Worm (Caenorhabditis elegans) whole organism, L3 larva: ENCODE data around the gene scav-2.

Experiments
- R02D3.7 ChIP-seq: fragments of 150-350 bp; optimal IDR thresholded peaks from 2 replicates; lab custom pipeline; 2014; ENCODE audit warnings: missing biosample characterization, missing genetic modification characterization
- ZK546.5 ChIP-seq: sonication (generic microtip); optimal IDR thresholded peaks from 2 replicates; lab custom pipeline; 2017; ENCODE audit warnings: missing biosample characterization, missing genetic modification characterization
- ceh-16 ChIP-seq: sonication (generic microtip); optimal IDR thresholded peaks from 2 replicates; lab custom pipeline; 2017; ENCODE audit warnings: missing biosample characterization, missing genetic modification characterization
- ceh-28 ChIP-seq: fragments of 150-350 bp; optimal IDR thresholded peaks from 2 replicates; lab custom pipeline; 2014; ENCODE audit warnings: missing biosample characterization, missing genetic modification reagents, missing genetic modification characterization
- ceh-82 ChIP-seq: fragments of 150-350 bp; optimal IDR thresholded peaks from 2 replicates; lab custom pipeline; 2014; ENCODE audit warnings: missing biosample characterization, missing genetic modification characterization
- daf-12 ChIP-seq: fragments of 150-350 bp; optimal IDR thresholded peaks from 2 replicates; lab custom pipeline; 2014; ENCODE audit warnings: missing biosample characterization, missing genetic modification reagents, missing genetic modification characterization
- egl-27 ChIP-seq: sonication (generic microtip); optimal IDR thresholded peaks from 4 replicates; lab custom pipeline; 2017; ENCODE audit warnings: missing biosample characterization, missing genetic modification reagents, missing genetic modification characterization
- egl-5 ChIP-seq: fragments of 150-350 bp; optimal IDR thresholded peaks from 2 replicates; lab custom pipeline; 2017; ENCODE audit warnings: missing biosample characterization, missing genetic modification reagents, missing genetic modification characterization, inconsistent platforms
- elt-1 ChIP-seq: fragments of 150-350 bp; optimal IDR thresholded peaks from 2 replicates; lab custom pipeline; 2014; ENCODE audit warnings: missing biosample characterization, missing genetic modification characterization
- elt-2 ChIP-seq: sonication (generic microtip); optimal IDR thresholded peaks from 2 replicates; lab custom pipeline; 2016; ENCODE audit warnings: missing genetic modification reagents, mild to moderate bottlenecking, missing genetic modification characterization, missing compliant biosample characterization
- elt-3 ChIP-seq, 3 experiments: fragments of 150-350 bp in 1 of 3; sonication (generic microtip) in 2 of 3; optimal IDR thresholded peaks; 2 replicates in 2 of 3; 4 replicates in 1 of 3; lab custom pipeline; 2014 to 2017; ENCODE audit warnings: missing biosample characterization in 3 of 3, missing genetic modification characterization in 3 of 3
- eor-1 ChIP-seq, 2 experiments: fragments of 150-350 bp; optimal IDR thresholded peaks; 2 replicates each; lab custom pipeline; 2014 to 2018; ENCODE audit warnings: missing biosample characterization in 2 of 2, missing genetic modification characterization in 2 of 2
- fkh-10 ChIP-seq: sonication (generic microtip); optimal IDR thresholded peaks from 2 replicates; lab custom pipeline; 2017; ENCODE audit warnings: missing biosample characterization, missing genetic modification reagents, missing genetic modification characterization
- fkh-2 ChIP-seq: fragments of 150-350 bp; optimal IDR thresholded peaks from 2 replicates; lab custom pipeline; 2014; ENCODE audit warnings: missing biosample characterization, missing genetic modification reagents, missing genetic modification characterization
- hmg-11 ChIP-seq: sonication (generic microtip); optimal IDR thresholded peaks from 2 replicates; lab custom pipeline; 2016; ENCODE audit warnings: missing genetic modification characterization, missing compliant biosample characterization
- lin-15B ChIP-seq: fragments of 150-350 bp; optimal IDR thresholded peaks from 2 replicates; lab custom pipeline; 2014; ENCODE audit warnings: missing biosample characterization, missing genetic modification characterization
- lin-39 ChIP-seq: fragments of 150-350 bp; optimal IDR thresholded peaks from 2 replicates; lab custom pipeline; 2018; ENCODE audit warnings: missing biosample characterization, missing genetic modification reagents, missing genetic modification characterization
- lsy-12 ChIP-seq: sonication (generic microtip); optimal IDR thresholded peaks from 2 replicates; lab custom pipeline; 2016; ENCODE audit warnings: mild to moderate bottlenecking, missing genetic modification characterization, missing compliant biosample characterization
- mml-1 ChIP-seq: fragments of 150-350 bp; sonication (generic microtip); optimal IDR thresholded peaks from 3 replicates; lab custom pipeline; 2014; ENCODE audit warnings: missing biosample characterization, missing genetic modification characterization
- nfya-1 ChIP-seq: sonication (generic microtip); optimal IDR thresholded peaks from 2 replicates; lab custom pipeline; 2017; ENCODE audit warnings: missing genetic modification characterization, mild to moderate bottlenecking, missing compliant biosample characterization, antibody characterized with exemption, moderate library complexity; ENCODE audit not compliant: insufficient read depth
- nhr-23 ChIP-seq: fragments of 150-350 bp; optimal IDR thresholded peaks from 2 replicates; lab custom pipeline; 2014; ENCODE audit warnings: missing biosample characterization, missing genetic modification reagents, missing genetic modification characterization
- nhr-237 ChIP-seq: fragments of 150-350 bp; optimal IDR thresholded peaks from 2 replicates; lab custom pipeline; 2014; ENCODE audit warnings: missing biosample characterization, missing genetic modification characterization
- nhr-25 ChIP-seq: sonication (generic microtip); optimal IDR thresholded peaks from 2 replicates; lab custom pipeline; 2017; ENCODE audit warnings: missing biosample characterization, missing genetic modification characterization
- nhr-28 ChIP-seq: fragments of 150-350 bp; optimal IDR thresholded peaks from 2 replicates; lab custom pipeline; 2014; ENCODE audit warnings: missing biosample characterization, missing genetic modification characterization
- nhr-43 ChIP-seq: sonication (generic microtip); optimal IDR thresholded peaks from 2 replicates; lab custom pipeline; 2016; ENCODE audit warnings: mild to moderate bottlenecking, missing genetic modification characterization, missing compliant biosample characterization; ENCODE audit not compliant: poor library complexity, severe bottlenecking
- nhr-67 ChIP-seq: fragments of 150-350 bp; optimal IDR thresholded peaks from 2 replicates; lab custom pipeline; 2014; ENCODE audit warnings: missing biosample characterization, missing genetic modification characterization
- nhr-76 ChIP-seq: fragments of 150-350 bp; sonication (generic microtip); optimal IDR thresholded peaks from 5 replicates; lab custom pipeline; 2014; ENCODE audit warnings: missing biosample characterization, missing genetic modification characterization
- nhr-77 ChIP-seq: fragments of 150-350 bp; optimal IDR thresholded peaks from 2 replicates; lab custom pipeline; 2014; ENCODE audit warnings: missing biosample characterization, missing genetic modification characterization
- pha-4 ChIP-seq: fragments of 150-350 bp; optimal IDR thresholded peaks from 2 replicates; lab custom pipeline; 2014; ENCODE audit warnings: missing biosample characterization, missing genetic modification reagents, missing genetic modification characterization
- pqm-1 ChIP-seq: fragments of 150-350 bp; optimal IDR thresholded peaks from 2 replicates; lab custom pipeline; 2017; ENCODE audit warnings: missing biosample characterization, missing genetic modification characterization, inconsistent platforms
- skn-1 ChIP-seq: fragments of 150-350 bp; optimal IDR thresholded peaks from 2 replicates; lab custom pipeline; 2014; ENCODE audit warnings: missing biosample characterization, missing genetic modification characterization
- snpc-4 ChIP-seq: fragments of 150-350 bp; optimal IDR thresholded peaks from 2 replicates; lab custom pipeline; 2014; ENCODE audit warnings: missing biosample characterization, missing genetic modification characterization
- tbx-2 ChIP-seq: sonication (generic microtip); optimal IDR thresholded peaks from 2 replicates; lab custom pipeline; 2016; ENCODE audit warnings: mild to moderate bottlenecking, missing genetic modification characterization, missing compliant biosample characterization
- unc-39 ChIP-seq: sonication (generic microtip); optimal IDR thresholded peaks from 4 replicates; lab custom pipeline; 2017; ENCODE audit warnings: missing biosample characterization, missing genetic modification characterization
- ztf-11 ChIP-seq: fragments of 150-350 bp; optimal IDR thresholded peaks from 2 replicates; lab custom pipeline; 2014; ENCODE audit warnings: missing biosample characterization, missing genetic modification characterization

scav-2 gene

ce11 chrIII:13542458-13542857 is 12.7 kb downstream of the scav-2 start:
- TF ChIP-seq daf-12 (tag; lab: Kevin White, UChicago) (no peak), eor-1 (tag; optimal IDR thresholded peaks at IDR 0.05; lab: Kevin White, UChicago) (no peak), elt-1 (tag; lab: Kevin White, UChicago) (no peak), ztf-11 (tag; lab: Kevin White, UChicago) (no peak), elt-2 (tag; lab: Kevin White, UChicago) (peak; percentile 81), unc-39 (no peak), elt-3 (tag; optimal IDR thresholded peaks at IDR 0.05; lab: Kevin White, UChicago) (peak in 2 of 3 experiments; percentile 82 to 83), pqm-1 (peak; percentile 90), fkh-10 (GFP tag; lab: Kevin White, UChicago) (no peak), nfya-1 (tag; lab: Kevin White, UChicago) (peak; percentile 1), ZK546.5 (tag; lab: Kevin White, UChicago) (no peak)

- TF ChIP-seq tbx-2 (tag; lab: Kevin White, UChicago) (no peak), ceh-82 (tag; lab: Kevin White, UChicago) (no peak), unc-39 (no peak), egl-27 (tag; lab: Kevin White, UChicago) (no peak), egl-5 (tag; lab: Kevin White, UChicago) (no peak), nhr-43 (no peak)
Measured at ce11 chrIII:13540791-13541190, 14.3 kb downstream of the scav-2 start.

- TF ChIP-seq snpc-4 (tag; lab: Kevin White, UChicago) (no peak), mml-1 (tag; lab: Kevin White, UChicago) (no peak), nhr-237 (tag; lab: Kevin White, UChicago) (no peak), elt-2 (tag; lab: Kevin White, UChicago) (no peak), unc-39 (no peak), skn-1 (tag; lab: Kevin White, UChicago) (no peak), eor-1 (tag; optimal IDR thresholded peaks at IDR 0.05; lab: Kevin White, UChicago) (no peak), egl-5 (tag; lab: Kevin White, UChicago) (no peak), R02D3.7 (tag; lab: Kevin White, UChicago) (no peak), nhr-76 (tag; lab: Kevin White, UChicago) (no peak), fkh-2 (tag; lab: Kevin White, UChicago) (no peak)
Measured at ce11 chrIII:13535735-13536390, 19.3 kb downstream of the scav-2 start.

ce11 chrIII:13534704-13535103 is 20.4 kb downstream of the scav-2 start:
- TF ChIP-seq elt-2 (tag; lab: Kevin White, UChicago) (no peak), nhr-25 (tag; lab: Kevin White, UChicago) (peak; percentile 63), nhr-28 (tag; lab: Kevin White, UChicago) (no peak), pha-4 (peak; percentile 4), nhr-77 (tag; lab: Kevin White, UChicago) (no peak), fkh-2 (tag; lab: Kevin White, UChicago) (no peak), nhr-23 (tag; lab: Kevin White, UChicago) (peak; percentile 18), ZK546.5 (tag; lab: Kevin White, UChicago) (no peak), hmg-11 (tag; lab: Kevin White, UChicago) (no peak), ceh-16 (tag; lab: Kevin White, UChicago) (no peak)

- TF ChIP-seq nhr-28 (tag; lab: Kevin White, UChicago) (no peak), pha-4 (peak; percentile 67)
- TF ChIP-seq, all 47 proteins: peak for 1
Measured at ce11 chrIII:13530838-13531237, 24.3 kb downstream of the scav-2 start.

- TF ChIP-seq lin-39 (tag; lab: Kevin White, UChicago) (peak; percentile 83), hmg-11 (tag; lab: Kevin White, UChicago) (peak; percentile 61), pha-4 (peak; percentile 68), nhr-77 (tag; lab: Kevin White, UChicago) (no peak), nhr-67 (tag; lab: Kevin White, UChicago) (no peak), nhr-25 (tag; lab: Kevin White, UChicago) (peak; percentile 87), ceh-16 (tag; lab: Kevin White, UChicago) (no peak), lsy-12 (tag; lab: Kevin White, UChicago) (peak; percentile 34), ceh-28 (tag; lab: Kevin White, UChicago) (peak; percentile 19), elt-2 (tag; lab: Kevin White, UChicago) (peak; percentile 11), snpc-4 (tag; lab: Kevin White, UChicago) (peak; percentile 35), lin-15B (tag; lab: Kevin White, UChicago) (peak; percentile 82), unc-39 (no peak), nfya-1 (tag; lab: Kevin White, UChicago) (peak; percentile 83), nhr-23 (tag; lab: Kevin White, UChicago) (peak; percentile 79)
Measured at ce11 chrIII:13530017-13530416, 25.1 kb downstream of the scav-2 start.
